Fruit fly (Drosophila melanogaster): ENCODE results near the gene zpg.

zpg gene

DNA sequence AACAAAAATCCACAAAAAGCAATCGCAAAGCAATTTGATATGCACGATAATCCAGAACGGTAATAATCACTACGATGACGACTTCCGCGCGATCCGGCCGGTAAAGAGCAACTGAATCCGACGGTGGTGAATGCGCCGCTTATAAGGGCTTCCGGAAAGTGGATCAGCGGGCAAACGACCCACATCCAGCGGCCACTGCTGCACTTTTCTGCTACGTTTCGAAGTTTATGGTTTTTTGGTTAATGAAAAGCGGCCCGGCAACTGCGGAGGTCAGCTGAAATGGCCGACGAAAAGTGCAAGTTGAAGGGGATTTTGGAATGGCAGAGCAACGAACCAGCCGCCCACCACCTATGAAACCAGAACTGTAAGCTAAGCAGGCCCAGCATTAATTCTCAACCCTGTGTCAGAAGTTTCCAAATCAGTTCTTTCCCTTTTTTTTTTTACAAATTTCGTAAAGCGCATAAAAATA is 2.5 kb downstream of the zpg start, which contains the start of the genes ndl and Rexo5:
Gene ndl (minus strand): TSS at position 101 of the 469 bp plus-strand sequence.
Gene Rexo5 (plus strand): TSS at position 419 of the 469 bp plus-strand sequence.
- TF ChIP-seq ATbp (GFP tag; optimal IDR thresholded peaks at IDR 0.05) (no peak), Gsc (GFP tag; IDR thresholded peaks at IDR 0.05) (no peak), pzg (GFP tag; optimal IDR thresholded peaks at IDR 0.05) (no peak), ap (GFP tag; IDR thresholded peaks at IDR 0.05) (no peak), CG1602 (GFP tag; optimal IDR thresholded peaks at IDR 0.05) (no peak), abd-A (tag; optimal IDR thresholded peaks at IDR 0.05) (no peak)

- TF ChIP-seq CG15514 (GFP tag; optimal IDR thresholded peaks at IDR 0.05) (no peak), bbx (GFP tag; IDR thresholded peaks at IDR 0.05; ENCODE audit: partially characterized antibody) (no peak), btn (GFP tag; optimal IDR thresholded peaks at IDR 0.05) (no peak), prd (optimal IDR thresholded peaks at IDR 0.05) (no peak), prd (GFP tag; IDR thresholded peaks at IDR 0.05) (peak; percentile 55; the same call in 2 of the 3 replicates), gsb-n (tag; optimal IDR thresholded peaks at IDR 0.05) (no peak), CG2202 (tag; optimal IDR thresholded peaks at IDR 0.05) (no peak), Sox100B (GFP tag; optimal IDR thresholded peaks at IDR 0.05) (no peak), CG10366 (GFP tag; IDR thresholded peaks at IDR 0.05) (peak; percentile 15; the same call in 1 of the 2 replicates), cad (GFP tag; optimal IDR thresholded peaks at IDR 0.05) (no peak), inv (GFP tag; IDR thresholded peaks at IDR 0.05; ENCODE audit: partially characterized antibody) (no peak), wdn (GFP tag; IDR thresholded peaks at IDR 0.05) (no peak), CG7987 (GFP tag; optimal IDR thresholded peaks at IDR 0.05) (no peak), lola (GFP tag; optimal IDR thresholded peaks at IDR 0.05) (no peak), HLH4C (GFP tag; IDR thresholded peaks at IDR 0.05; ENCODE audit: partially characterized antibody) (no peak), p53 (GFP tag; optimal IDR thresholded peaks at IDR 0.05) (no peak), zfh1 (GFP tag; IDR thresholded peaks at IDR 0.05) (peak; percentile 75), CG12155 (GFP tag; optimal IDR thresholded peaks at IDR 0.05) (no peak), CG3065 (GFP tag; optimal IDR thresholded peaks at IDR 0.05) (no peak), tgo (GFP tag; IDR thresholded peaks at IDR 0.05) (peak; percentile 30; the same call in 1 of the 3 replicates), CG17361 (GFP tag; IDR thresholded peaks at IDR 0.05) (no peak), CG17912 (GFP tag; optimal IDR thresholded peaks at IDR 0.05) (no peak), knrl (GFP tag; IDR thresholded peaks at IDR 0.05; ENCODE audit: partially characterized antibody) (no peak), run (tag; optimal IDR thresholded peaks at IDR 0.05) (no peak), maf-S (GFP tag; optimal IDR thresholded peaks at IDR 0.05) (no peak), H2.0 (GFP tag; IDR thresholded peaks at IDR 0.05) (no peak), CG13287 (GFP tag; IDR thresholded peaks at IDR 0.05; ENCODE audit: partially characterized antibody) (no peak), unc-4 (GFP tag; IDR thresholded peaks at IDR 0.05; ENCODE audit: partially characterized antibody) (no peak), CG12942 (GFP tag; optimal IDR thresholded peaks at IDR 0.05) (no peak), CG9797 (GFP tag; optimal IDR thresholded peaks at IDR 0.05) (no peak), toy (GFP tag; IDR thresholded peaks at IDR 0.05) (no peak), CG4424 (GFP tag; optimal IDR thresholded peaks at IDR 0.05) (peak; percentile 15), gfzf (GFP tag; optimal IDR thresholded peaks at IDR 0.05) (no peak), CG4820 (GFP tag; optimal IDR thresholded peaks at IDR 0.05) (peak; percentile 13), CG17802 (tag; optimal IDR thresholded peaks at IDR 0.05) (no peak), Camta (GFP tag; optimal IDR thresholded peaks at IDR 0.05) (no peak), CG2712 (tag; optimal IDR thresholded peaks at IDR 0.05) (no peak), Mes4 (GFP tag; optimal IDR thresholded peaks at IDR 0.05) (no peak), sim (GFP tag; IDR thresholded peaks at IDR 0.05) (peak; percentile 37; the same call in 1 of the 2 replicates), CG8388 (GFP tag; optimal IDR thresholded peaks at IDR 0.05) (peak; percentile 28), Hr3 (GFP tag; optimal IDR thresholded peaks at IDR 0.05) (peak; percentile 30), CG4360 (GFP tag; IDR thresholded peaks at IDR 0.05) (no peak)
Measured at dm6 chr3L:6589429-6590062, 16.3 kb downstream of the zpg start, which contains the start of gene jv. jv (minus strand) TSS chr3L:6589479.

Measured in whole organism, embryonic.